Worm (Caenorhabditis elegans) whole organism, L1 larva: ENCODE measurements around the gene srj-53.

ENCODE experiments used
- C04F5.9 ChIP-seq: sonication (generic microtip); optimal IDR thresholded peaks from 2 replicates; lab custom pipeline; 2016; ENCODE audit warnings: missing genetic modification characterization, missing compliant biosample characterization
- C34B4.2 ChIP-seq: sonication (generic microtip); optimal IDR thresholded peaks from 2 replicates; lab custom pipeline; 2017; ENCODE audit warnings: mild to moderate bottlenecking, missing genetic modification characterization, missing compliant biosample characterization
- Y116A8C.19 ChIP-seq: sonication (generic microtip); optimal IDR thresholded peaks from 2 replicates; lab custom pipeline; 2016; ENCODE audit warnings: missing compliant biosample characterization, missing genetic modification characterization, borderline replicate concordance
- aha-1 ChIP-seq: fragments of 150-350 bp; optimal IDR thresholded peaks from 2 replicates; lab custom pipeline; 2014; ENCODE audit warnings: missing biosample characterization, missing genetic modification characterization
- alr-1 ChIP-seq: fragments of 200-800 bp; sonication (Bioruptor generic); optimal IDR thresholded peaks from 2 replicates; lab custom pipeline; 2018; ENCODE audit warnings: borderline replicate concordance, mild to moderate bottlenecking, missing genetic modification characterization, missing compliant biosample characterization
- ama-1 ChIP-seq: fragments of 150-350 bp; optimal IDR thresholded peaks from 2 replicates; lab custom pipeline; 2014
- blmp-1 ChIP-seq: fragments of 150-350 bp; optimal IDR thresholded peaks from 2 replicates; lab custom pipeline; 2014; ENCODE audit warnings: missing biosample characterization, missing genetic modification characterization
- ceh-63 ChIP-seq: fragments of 200-800 bp; sonication (Bioruptor generic); optimal IDR thresholded peaks from 2 replicates; lab custom pipeline; 2018; ENCODE audit warnings: mild to moderate bottlenecking, missing genetic modification characterization, missing compliant biosample characterization
- ceh-82 ChIP-seq, 3 experiments: fragments of 150-350 bp in 1 of 3; sonication (generic microtip) in 2 of 3; optimal IDR thresholded peaks; 2 replicates each; lab custom pipeline; 2014 to 2017; ENCODE audit warnings: missing biosample characterization in 3 of 3, missing genetic modification characterization in 3 of 3
- ceh-88 ChIP-seq: fragments of 200-800 bp; sonication (Bioruptor generic); IDR thresholded peaks from 2 replicates; pipeline ENCODE4 v1.3.6; 2022; ENCODE audit warnings: missing genetic modification characterization, missing compliant biosample characterization
- ceh-90 ChIP-seq: sonication (generic microtip); optimal IDR thresholded peaks from 2 replicates; lab custom pipeline; 2016; ENCODE audit warnings: missing genetic modification characterization, missing compliant biosample characterization
- ces-1 ChIP-seq: fragments of 150-350 bp; optimal IDR thresholded peaks from 2 replicates; lab custom pipeline; 2014; ENCODE audit warnings: missing biosample characterization, missing genetic modification reagents, missing genetic modification characterization
- dsc-1 ChIP-seq: sonication (generic microtip); optimal IDR thresholded peaks from 2 replicates; lab custom pipeline; 2016; ENCODE audit warnings: mild to moderate bottlenecking, missing genetic modification characterization, missing compliant biosample characterization
- efl-3 ChIP-seq: fragments of 200-800 bp; sonication (Bioruptor generic); optimal IDR thresholded peaks from 2 replicates; lab custom pipeline; 2018; ENCODE audit warnings: mild to moderate bottlenecking, missing genetic modification characterization, missing compliant biosample characterization
- elt-2 ChIP-seq: sonication (generic microtip); optimal IDR thresholded peaks from 2 replicates; lab custom pipeline; 2016; ENCODE audit warnings: missing genetic modification characterization, mild to moderate bottlenecking, inconsistent platforms, missing compliant biosample characterization, missing genetic modification reagents
- ets-5 ChIP-seq: fragments of 200-800 bp; sonication (Bioruptor generic); IDR thresholded peaks from 2 replicates; pipeline ENCODE4 v1.3.6; 2022; ENCODE audit warnings: missing genetic modification characterization, missing compliant biosample characterization
- fkh-10 ChIP-seq: sonication (generic microtip); optimal IDR thresholded peaks from 2 replicates; lab custom pipeline; 2017; ENCODE audit warnings: missing biosample characterization, missing genetic modification reagents, missing genetic modification characterization
- fkh-8 ChIP-seq: sonication (generic microtip); optimal IDR thresholded peaks from 2 replicates; lab custom pipeline; 2016; ENCODE audit warnings: mild to moderate bottlenecking, missing genetic modification characterization, missing compliant biosample characterization
- fos-1 ChIP-seq: fragments of 150-350 bp; optimal IDR thresholded peaks from 2 replicates; lab custom pipeline; 2014; ENCODE audit warnings: missing biosample characterization, missing genetic modification characterization
- grh-1 ChIP-seq: fragments of 200-800 bp; sonication (Bioruptor generic); IDR thresholded peaks from 2 replicates; pipeline ENCODE4 v1.3.6; 2022; ENCODE audit warnings: missing genetic modification reagents, missing genetic modification characterization, missing compliant biosample characterization
- hlh-17 ChIP-seq: fragments of 200-800 bp; sonication (Bioruptor generic); optimal IDR thresholded peaks from 2 replicates; lab custom pipeline; 2018; ENCODE audit warnings: missing genetic modification characterization, mild to moderate bottlenecking, missing compliant biosample characterization, moderate library complexity, borderline replicate concordance
- hlh-4 ChIP-seq: sonication (generic microtip); optimal IDR thresholded peaks from 2 replicates; lab custom pipeline; 2016; ENCODE audit warnings: mild to moderate bottlenecking, missing genetic modification characterization, missing compliant biosample characterization
- hpl-2 ChIP-seq: fragments of 150-350 bp; optimal IDR thresholded peaks from 2 replicates; lab custom pipeline; 2014; ENCODE audit warnings: missing biosample characterization, missing genetic modification reagents, missing genetic modification characterization
- lin-14 ChIP-seq: fragments of 200-800 bp; sonication (Bioruptor generic); optimal IDR thresholded peaks from 2 replicates; lab custom pipeline; 2018; ENCODE audit warnings: mild to moderate bottlenecking, missing genetic modification characterization, moderate library complexity, missing compliant biosample characterization
- lin-15B ChIP-seq: fragments of 150-350 bp; sonication (generic microtip); optimal IDR thresholded peaks from 3 replicates; lab custom pipeline; 2014; ENCODE audit warnings: missing biosample characterization, missing genetic modification characterization
- lir-3 ChIP-seq: sonication (generic microtip); optimal IDR thresholded peaks from 2 replicates; lab custom pipeline; 2016; ENCODE audit warnings: mild to moderate bottlenecking, missing genetic modification characterization, moderate library complexity, missing compliant biosample characterization; ENCODE audit not compliant: poor library complexity
- lsy-2 ChIP-seq, 2 experiments: fragments of 150-350 bp; optimal IDR thresholded peaks; 2 replicates each; lab custom pipeline; 2014; ENCODE audit warnings: missing biosample characterization in 2 of 2, missing genetic modification characterization in 2 of 2
- mab-9 ChIP-seq: fragments of 200-800 bp; sonication (Bioruptor generic); IDR thresholded peaks from 2 replicates; pipeline ENCODE4 v1.3.6; 2022; ENCODE audit warnings: missing genetic modification reagents, missing genetic modification characterization, missing compliant biosample characterization
- nhr-11 ChIP-seq: fragments of 150-350 bp; optimal IDR thresholded peaks from 2 replicates; lab custom pipeline; 2014; ENCODE audit warnings: missing biosample characterization, missing genetic modification characterization
- nhr-12 ChIP-seq: sonication (generic microtip); optimal IDR thresholded peaks from 2 replicates; lab custom pipeline; 2017; ENCODE audit warnings: missing biosample characterization, missing genetic modification characterization
- nhr-20 ChIP-seq: sonication (generic microtip); optimal IDR thresholded peaks from 2 replicates; lab custom pipeline; 2016; ENCODE audit warnings: mild to moderate bottlenecking, missing genetic modification characterization, missing compliant biosample characterization
- nhr-237 ChIP-seq: fragments of 150-350 bp; optimal IDR thresholded peaks from 2 replicates; lab custom pipeline; 2014; ENCODE audit warnings: missing biosample characterization, missing genetic modification characterization
- nhr-28 ChIP-seq: fragments of 150-350 bp; optimal IDR thresholded peaks from 2 replicates; lab custom pipeline; 2014; ENCODE audit warnings: missing biosample characterization, missing genetic modification characterization
- nhr-47 ChIP-seq: sonication (generic microtip); optimal IDR thresholded peaks from 2 replicates; lab custom pipeline; 2016; ENCODE audit warnings: mild to moderate bottlenecking, missing genetic modification characterization, moderate library complexity, missing compliant biosample characterization
- nhr-71 ChIP-seq: sonication (generic microtip); optimal IDR thresholded peaks from 2 replicates; lab custom pipeline; 2016; ENCODE audit warnings: mild to moderate bottlenecking, missing genetic modification characterization, moderate library complexity, missing compliant biosample characterization
- nhr-84 ChIP-seq: sonication (generic microtip); optimal IDR thresholded peaks from 2 replicates; lab custom pipeline; 2017; ENCODE audit warnings: missing biosample characterization, missing genetic modification characterization
- pag-3 ChIP-seq: sonication (generic microtip); optimal IDR thresholded peaks from 2 replicates; lab custom pipeline; 2017; ENCODE audit warnings: missing genetic modification characterization, mild to moderate bottlenecking, missing compliant biosample characterization, antibody characterized with exemption, borderline replicate concordance; ENCODE audit not compliant: insufficient read depth
- pqm-1 ChIP-seq: sonication (generic microtip); optimal IDR thresholded peaks from 3 replicates; lab custom pipeline; 2017; ENCODE audit warnings: missing biosample characterization, missing genetic modification characterization
- rnt-1 ChIP-seq: sonication (generic microtip); optimal IDR thresholded peaks from 2 replicates; lab custom pipeline; 2016; ENCODE audit warnings: mild to moderate bottlenecking, missing genetic modification characterization, moderate library complexity, missing compliant biosample characterization
- skn-1 ChIP-seq: fragments of 150-350 bp; optimal IDR thresholded peaks from 2 replicates; lab custom pipeline; 2014; ENCODE audit warnings: missing biosample characterization, missing genetic modification characterization
- snpc-4 ChIP-seq: fragments of 150-350 bp; optimal IDR thresholded peaks from 2 replicates; lab custom pipeline; 2014; ENCODE audit warnings: missing biosample characterization, missing genetic modification characterization
- snu-23 ChIP-seq: sonication (generic microtip); optimal IDR thresholded peaks from 2 replicates; lab custom pipeline; 2016; ENCODE audit warnings: missing genetic modification characterization, missing compliant biosample characterization
- sptf-1 ChIP-seq: fragments of 150-350 bp; optimal IDR thresholded peaks from 2 replicates; lab custom pipeline; 2014; ENCODE audit warnings: missing biosample characterization, missing genetic modification characterization
- sup-37 ChIP-seq: fragments of 200-800 bp; sonication (Bioruptor generic); optimal IDR thresholded peaks from 2 replicates; lab custom pipeline; 2018; ENCODE audit warnings: mild to moderate bottlenecking, missing genetic modification characterization, missing compliant biosample characterization
- swsn-7 ChIP-seq: sonication (generic microtip); optimal IDR thresholded peaks from 2 replicates; lab custom pipeline; 2016; ENCODE audit warnings: missing genetic modification characterization, missing compliant biosample characterization
- tbx-2 ChIP-seq: sonication (generic microtip); optimal IDR thresholded peaks from 2 replicates; lab custom pipeline; 2016; ENCODE audit warnings: missing genetic modification characterization, missing compliant biosample characterization
- unc-130 ChIP-seq: fragments of 150-350 bp; optimal IDR thresholded peaks from 2 replicates; lab custom pipeline; 2017; ENCODE audit warnings: missing biosample characterization, missing genetic modification characterization, inconsistent platforms
- unc-62 ChIP-seq: fragments of 150-350 bp; optimal IDR thresholded peaks from 2 replicates; lab custom pipeline; 2014; ENCODE audit warnings: missing biosample characterization, missing genetic modification reagents, missing genetic modification characterization
- unc-86 ChIP-seq: sonication (generic microtip); optimal IDR thresholded peaks from 2 replicates; lab custom pipeline; 2016; ENCODE audit warnings: missing genetic modification characterization, missing compliant biosample characterization
- unc-98 ChIP-seq: fragments of 200-800 bp; sonication (Bioruptor generic); IDR thresholded peaks from 2 replicates; pipeline ENCODE4 v1.3.6; 2022; ENCODE audit warnings: missing genetic modification characterization, missing compliant biosample characterization
- vab-15 ChIP-seq: sonication (generic microtip); optimal IDR thresholded peaks from 2 replicates; lab custom pipeline; 2017; ENCODE audit warnings: missing genotype, mild to moderate bottlenecking, missing genetic modification characterization, missing compliant biosample characterization
- zag-1 ChIP-seq: fragments of 150-350 bp; optimal IDR thresholded peaks from 2 replicates; lab custom pipeline; 2014; ENCODE audit warnings: missing biosample characterization, missing genetic modification characterization
- ztf-11 ChIP-seq, 2 experiments: sonication (generic microtip); optimal IDR thresholded peaks; 2 replicates each; lab custom pipeline; 2016 to 2017; ENCODE audit warnings: missing genetic modification characterization in 2 of 2, missing biosample characterization in 1 of 2, missing compliant biosample characterization in 1 of 2
- ztf-4 ChIP-seq: fragments of 150-350 bp; optimal IDR thresholded peaks from 2 replicates; lab custom pipeline; 2014; ENCODE audit warnings: missing biosample characterization, missing genetic modification characterization

srj-53 gene

ce11 chrV:731330-731729, 36.8 kb upstream of the srj-53 start:
- TF ChIP-seq lir-3 (peak; percentile 86), snpc-4 (tag; lab: Kevin White, UChicago) (peak; percentile 20), unc-98 (GFP tag; lab: Robert Waterston, UW) (peak; percentile 63), blmp-1 (tag; lab: Kevin White, UChicago) (peak; percentile 13), mab-9 (peak; percentile 71), vab-15 (peak; percentile 75), Y116A8C.19 (tag; lab: Kevin White, UChicago) (peak; percentile 11), lsy-2 (tag; optimal IDR thresholded peaks at IDR 0.05; lab: Kevin White, UChicago) (peak; percentile 77 to 83), ceh-63 (no peak), nhr-84 (tag; lab: Kevin White, UChicago) (no peak), hlh-17 (GFP tag; lab: Kevin White, UChicago) (no peak), C04F5.9 (tag; lab: Kevin White, UChicago) (peak; percentile 76), grh-1 (GFP tag; lab: Robert Waterston, UW) (peak; percentile 84), tbx-2 (tag; lab: Kevin White, UChicago) (peak; percentile 96), unc-62 (GFP tag; lab: Kevin White, UChicago) (no peak), nhr-20 (tag; lab: Kevin White, UChicago) (peak; percentile 99), hpl-2 (GFP tag; lab: Kevin White, UChicago) (no peak), snu-23 (GFP tag; lab: Kevin White, UChicago) (peak; percentile 96), fkh-10 (GFP tag; lab: Kevin White, UChicago) (no peak), skn-1 (tag; lab: Kevin White, UChicago) (peak; percentile 79), fkh-8 (tag; lab: Kevin White, UChicago) (no peak), sptf-1 (no peak), hlh-4 (tag; lab: Kevin White, UChicago) (no peak), nhr-12 (tag; lab: Kevin White, UChicago) (no peak), ets-5 (GFP tag; lab: Robert Waterston, UW) (no peak), aha-1 (tag; lab: Kevin White, UChicago) (no peak), nhr-71 (tag; lab: Kevin White, UChicago) (peak; percentile 100), fos-1 (peak; percentile 18), lin-14 (GFP tag; lab: Kevin White, UChicago) (peak; percentile 100), dsc-1 (peak; percentile 34), ama-1 (lab: Kevin White, UChicago) (peak; percentile 72), unc-130 (tag; lab: Kevin White, UChicago) (peak; percentile 87), ceh-82 (tag; optimal IDR thresholded peaks at IDR 0.05; lab: Kevin White, UChicago) (peak; percentile 25 to 51 (median 41)), unc-86 (tag; lab: Kevin White, UChicago) (no peak), nhr-237 (tag; lab: Kevin White, UChicago) (no peak), ceh-88 (peak; percentile 75), pag-3 (tag; lab: Kevin White, UChicago) (no peak), nhr-28 (tag; lab: Kevin White, UChicago) (no peak), lin-15B (tag; lab: Kevin White, UChicago) (no peak), efl-3 (no peak), elt-2 (tag; lab: Kevin White, UChicago) (peak; percentile 99), zag-1 (tag; lab: Kevin White, UChicago) (no peak), alr-1 (tag; lab: Kevin White, UChicago) (no peak), C34B4.2 (tag; lab: Kevin White, UChicago) (peak; percentile 52), ces-1 (GFP tag; lab: Kevin White, UChicago) (no peak), sup-37 (peak; percentile 94), nhr-47 (tag; lab: Kevin White, UChicago) (peak; percentile 89), swsn-7 (peak; percentile 89), nhr-11 (tag; lab: Kevin White, UChicago) (peak; percentile 77), ztf-4 (tag; lab: Kevin White, UChicago) (peak; percentile 90), ztf-11 (tag; optimal IDR thresholded peaks at IDR 0.05; lab: Kevin White, UChicago) (peak in 1 of 2 experiments; percentile 86), ceh-90 (tag; lab: Kevin White, UChicago) (no peak), rnt-1 (tag; lab: Kevin White, UChicago) (peak; percentile 95), pqm-1 (tag; lab: Kevin White, UChicago) (peak; percentile 48)
